Fruit fly (Drosophila melanogaster) whole organism, adult: ENCODE measurements around the gene CG14817.

Experiments
- CG11617 ChIP-seq: fragments of 200-800 bp; sonication (Bioruptor generic); optimal IDR thresholded peaks from 2 replicates; lab custom pipeline; 2017; ENCODE audit warnings: mild to moderate bottlenecking, missing biosample characterization, missing genetic modification reagents, missing genetic modification characterization
- CG12768 ChIP-seq: fragments of 200-800 bp; sonication (Bioruptor generic); optimal IDR thresholded peaks from 2 replicates; lab custom pipeline; 2017; ENCODE audit warnings: missing biosample characterization, missing genetic modification characterization, mild to moderate bottlenecking, moderate library complexity, missing genetic modification reagents
- CG14711 ChIP-seq: fragments of 200-800 bp; sonication (Bioruptor generic); optimal IDR thresholded peaks from 2 replicates; lab custom pipeline; 2018; ENCODE audit warnings: missing biosample characterization, mild to moderate bottlenecking, missing genetic modification characterization, moderate library complexity
- CG1620 ChIP-seq: fragments of 200-800 bp; sonication (Bioruptor generic); optimal IDR thresholded peaks from 2 replicates; lab custom pipeline; 2016; ENCODE audit warnings: missing biosample characterization, missing genetic modification characterization
- CG33017 ChIP-seq: fragments of 200-800 bp; sonication (Bioruptor generic); optimal IDR thresholded peaks from 2 replicates; lab custom pipeline; 2018; ENCODE audit warnings: missing biosample characterization, mild to moderate bottlenecking, missing genetic modification characterization, moderate library complexity
- CG5204 ChIP-seq: fragments of 200-800 bp; sonication (Bioruptor generic); optimal IDR thresholded peaks from 2 replicates; lab custom pipeline; 2016; ENCODE audit warnings: missing biosample characterization, missing genetic modification characterization
- CG7045 ChIP-seq: fragments of 200-800 bp; sonication (Bioruptor generic); optimal IDR thresholded peaks from 2 replicates; lab custom pipeline; 2017; ENCODE audit warnings: missing biosample characterization, mild to moderate bottlenecking, missing genetic modification characterization
- CG7101 ChIP-seq: fragments of 200-800 bp; sonication (Bioruptor generic); optimal IDR thresholded peaks from 2 replicates; lab custom pipeline; 2018; ENCODE audit warnings: missing biosample characterization, mild to moderate bottlenecking, missing genetic modification characterization, moderate library complexity
- Clk ChIP-seq: fragments of 200-800 bp; sonication (Bioruptor generic); optimal IDR thresholded peaks from 2 replicates; lab custom pipeline; 2017; ENCODE audit warnings: missing biosample characterization, missing genetic modification characterization
- Crg-1 ChIP-seq: fragments of 200-800 bp; sonication (Bioruptor generic); optimal IDR thresholded peaks from 2 replicates; lab custom pipeline; 2016; ENCODE audit warnings: missing biosample characterization, missing genetic modification characterization
- Hr96 ChIP-seq: fragments of 200-800 bp; sonication (Bioruptor generic); optimal IDR thresholded peaks from 2 replicates; lab custom pipeline; 2016; ENCODE audit warnings: missing biosample characterization, missing genetic modification characterization
- Mnt ChIP-seq: fragments of 200-800 bp; sonication (Bioruptor generic); optimal IDR thresholded peaks from 2 replicates; lab custom pipeline; 2016; ENCODE audit warnings: missing biosample characterization, mild to moderate bottlenecking, missing genetic modification characterization
- bab1 ChIP-seq: fragments of 200-800 bp; sonication (Bioruptor generic); optimal IDR thresholded peaks from 3 replicates; lab custom pipeline; 2019; ENCODE audit warnings: missing biosample characterization, mild to moderate bottlenecking, missing genetic modification characterization, moderate library complexity
- cic ChIP-seq: fragments of 200-800 bp; sonication (Bioruptor generic); optimal IDR thresholded peaks from 2 replicates; lab custom pipeline; 2017; ENCODE audit warnings: missing biosample characterization, mild to moderate bottlenecking, missing genetic modification characterization, moderate library complexity
- cnc ChIP-seq, 2 experiments: fragments of >200 bp; optimal IDR thresholded peaks; 2 replicates each; lab custom pipeline; 2017
- kay ChIP-seq: fragments of 200-800 bp; sonication (Bioruptor generic); peaks from one replicate; lab custom pipeline; 2016; ENCODE audit warnings: missing biosample characterization, missing genetic modification characterization, borderline replicate concordance
- ovo ChIP-seq: fragments of 200-800 bp; sonication (Bioruptor generic); optimal IDR thresholded peaks from 2 replicates; lab custom pipeline; 2016; ENCODE audit warnings: missing biosample characterization, missing genetic modification characterization
- pad ChIP-seq: fragments of 200-800 bp; sonication (Bioruptor generic); optimal IDR thresholded peaks from 3 replicates; lab custom pipeline; 2017; ENCODE audit warnings: missing biosample characterization, missing genetic modification characterization, mild to moderate bottlenecking, moderate library complexity, missing genetic modification reagents
- tj ChIP-seq: fragments of 200-800 bp; sonication (Bioruptor generic); optimal IDR thresholded peaks from 3 replicates; lab custom pipeline; 2017; ENCODE audit warnings: missing biosample characterization, mild to moderate bottlenecking, missing genetic modification characterization, moderate library complexity
- toe ChIP-seq: fragments of 200-800 bp; sonication (Bioruptor generic); optimal IDR thresholded peaks from 2 replicates; lab custom pipeline; 2016; ENCODE audit warnings: missing biosample characterization, missing genetic modification characterization

The CG14817 gene

DNA sequence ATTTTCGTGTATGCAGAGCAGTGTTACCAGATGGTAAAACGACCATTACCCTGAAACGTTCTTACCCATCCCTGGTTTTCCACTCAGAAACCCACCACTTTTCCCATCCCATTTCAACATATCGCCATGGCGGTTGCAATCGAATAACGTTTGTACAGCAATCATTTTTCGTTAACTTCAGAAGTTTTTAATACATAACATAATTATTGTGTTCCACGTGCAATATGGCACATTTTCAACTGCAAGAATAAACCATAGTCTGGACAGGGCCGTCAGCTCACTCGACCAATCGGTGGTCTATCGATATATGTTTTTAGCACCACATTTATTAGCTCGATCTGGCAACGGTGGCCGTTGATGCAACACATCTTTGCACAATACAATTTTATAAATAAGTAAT lies 12.9 kb upstream of the CG14817 start, which contains the start of the genes trr and mRpL16:
Gene trr (minus strand): TSS at position 25 of the 400 bp plus-strand sequence.
Gene mRpL16 (plus strand): TSS at position 331 of the 400 bp plus-strand sequence.
- TF ChIP-seq pad (GFP tag; lab: Kevin White, UChicago) = peak; percentile 57
- TF ChIP-seq CG7045 = no peak
- no peak for TF ChIP-seq ovo (GFP tag; lab: Kevin White, UChicago)
- peak; percentile 65 for TF ChIP-seq Mnt (GFP tag; lab: Kevin White, UChicago)
- TF ChIP-seq CG1620 (GFP tag; lab: Kevin White, UChicago) = peak; percentile 53
- peak; percentile 64 for TF ChIP-seq CG11617 (GFP tag; lab: Kevin White, UChicago)
- TF ChIP-seq CG33017 (tag; lab: Kevin White, UChicago) = peak; percentile 7
- no peak for TF ChIP-seq toe (GFP tag; lab: Kevin White, UChicago)
- TF ChIP-seq Crg-1 = peak; percentile 18
- no peak for TF ChIP-seq kay (GFP tag; lab: Kevin White, UChicago)
- TF ChIP-seq CG7101 (tag; lab: Kevin White, UChicago) = peak; percentile 64
- TF ChIP-seq cnc (optimal IDR thresholded peaks at IDR 0.05; lab: Kevin White, UChicago) = no peak
- peak; percentile 49 for TF ChIP-seq tj (GFP tag; lab: Kevin White, UChicago)
- TF ChIP-seq CG12768 (GFP tag; lab: Kevin White, UChicago) = no peak
- TF ChIP-seq bab1 (GFP tag; lab: Kevin White, UChicago) = peak; percentile 81
- TF ChIP-seq CG14711 (tag; lab: Kevin White, UChicago) = peak; percentile 54

DNA sequence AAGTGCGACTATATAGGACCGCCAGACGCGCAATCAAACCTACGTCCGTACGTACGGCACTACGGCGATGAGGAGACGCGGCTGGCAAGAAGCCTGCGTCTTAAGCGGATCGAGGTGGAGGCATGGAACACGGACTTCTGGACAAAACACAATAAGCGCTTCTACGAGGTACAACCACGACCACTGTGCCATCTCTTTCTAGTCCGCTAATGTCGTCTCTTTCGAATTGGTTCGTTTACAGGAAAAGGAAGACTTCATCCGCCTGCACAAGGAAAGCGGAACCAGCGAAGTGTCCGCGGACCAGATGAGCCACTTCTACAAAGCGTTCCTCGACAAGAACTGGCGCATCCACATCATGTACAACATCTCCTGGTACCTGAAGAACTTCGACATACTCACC lies 3.7 kb upstream of the CG14817 start:
- TF ChIP-seq Mnt (GFP tag; lab: Kevin White, UChicago) (no peak), CG12768 (GFP tag; lab: Kevin White, UChicago) (no peak), cnc (optimal IDR thresholded peaks at IDR 0.05; lab: Kevin White, UChicago) (no peak), ovo (GFP tag; lab: Kevin White, UChicago) (no peak), kay (GFP tag; lab: Kevin White, UChicago) (no peak), tj (GFP tag; lab: Kevin White, UChicago) (no peak), CG5204 (GFP tag; lab: Kevin White, UChicago) (no peak), Clk (GFP tag; lab: Kevin White, UChicago) (no peak), CG7045 (no peak), CG11617 (GFP tag; lab: Kevin White, UChicago) (no peak), CG14711 (tag; lab: Kevin White, UChicago) (no peak), CG1620 (GFP tag; lab: Kevin White, UChicago) (no peak)

DNA sequence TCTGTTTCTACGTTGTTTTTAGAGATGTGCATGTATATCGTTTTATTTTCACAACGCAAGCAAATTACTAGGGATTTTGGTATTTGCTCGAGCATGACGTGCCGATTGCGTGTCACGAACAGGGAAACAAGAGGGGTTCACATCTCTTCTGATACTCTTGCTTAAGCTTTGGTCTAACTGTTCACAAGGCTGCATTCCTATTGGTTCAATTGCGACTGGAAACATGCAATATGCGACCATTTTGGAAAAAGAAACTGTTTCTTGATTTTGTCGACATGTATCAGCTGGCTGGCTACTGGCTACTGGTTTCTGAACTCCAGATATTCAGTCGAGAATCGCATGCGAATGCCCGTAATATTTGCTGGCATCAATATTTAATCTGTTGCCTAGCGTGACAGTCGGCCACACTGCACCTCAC lies 3.1 kb upstream of the CG14817 start, which contains the start of gene Coa8:
Gene Coa8 (plus strand): TSS at position 144 of the 418 bp plus-strand sequence.
- TF ChIP-seq CG1620 (GFP tag; lab: Kevin White, UChicago) (peak; percentile 60), CG14711 (tag; lab: Kevin White, UChicago) (peak; percentile 43), Clk (GFP tag; lab: Kevin White, UChicago) (peak; percentile 11), tj (GFP tag; lab: Kevin White, UChicago) (peak; percentile 42), bab1 (GFP tag; lab: Kevin White, UChicago) (peak; percentile 72), CG7045 (no peak), Crg-1 (peak; percentile 47), CG12768 (GFP tag; lab: Kevin White, UChicago) (peak; percentile 29), Mnt (GFP tag; lab: Kevin White, UChicago) (peak; percentile 67), toe (GFP tag; lab: Kevin White, UChicago) (peak; percentile 2), pad (GFP tag; lab: Kevin White, UChicago) (peak; percentile 83), cic (GFP tag; lab: Kevin White, UChicago) (no peak), kay (GFP tag; lab: Kevin White, UChicago) (no peak), CG11617 (GFP tag; lab: Kevin White, UChicago) (peak; percentile 60), CG5204 (GFP tag; lab: Kevin White, UChicago) (no peak), CG7101 (tag; lab: Kevin White, UChicago) (peak; percentile 78), ovo (GFP tag; lab: Kevin White, UChicago) (peak; percentile 73), Hr96 (GFP tag; lab: Kevin White, UChicago) (peak; percentile 70), cnc (optimal IDR thresholded peaks at IDR 0.05; lab: Kevin White, UChicago) (no peak), CG33017 (tag; lab: Kevin White, UChicago) (peak; percentile 16)

DNA sequence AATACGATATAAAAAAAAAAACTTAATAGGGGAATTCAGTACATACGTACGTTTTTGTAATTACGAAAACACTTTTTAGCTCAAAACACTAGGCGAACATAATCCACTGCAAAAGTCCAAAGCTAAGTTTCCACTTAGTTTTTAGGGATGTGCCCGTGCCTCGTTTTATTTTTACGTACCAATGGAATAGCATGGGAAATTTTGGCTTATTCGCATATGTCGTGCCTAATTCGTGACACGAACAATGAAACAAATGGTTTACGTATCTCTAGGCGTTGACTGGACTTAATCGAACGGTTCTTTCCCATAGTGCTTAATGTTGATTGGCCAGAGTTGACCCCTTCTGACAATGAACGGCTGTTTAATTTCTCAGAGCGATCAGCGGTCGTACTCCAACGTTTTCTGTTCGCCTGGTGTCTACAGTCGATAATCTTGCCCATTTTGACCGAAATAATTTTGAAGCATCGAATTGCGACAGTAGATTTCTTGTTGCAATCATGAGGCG lies 2.6 kb upstream of the CG14817 start, which contains the start of gene CG14818:
Gene CG14818 (minus strand): TSS at position 169 of the 505 bp plus-strand sequence.
- TF ChIP-seq bab1 (GFP tag; lab: Kevin White, UChicago) = peak; percentile 85
- TF ChIP-seq Mnt (GFP tag; lab: Kevin White, UChicago) = peak; percentile 66
- peak; percentile 89 for TF ChIP-seq ovo (GFP tag; lab: Kevin White, UChicago)
- peak; percentile 36 for TF ChIP-seq CG12768 (GFP tag; lab: Kevin White, UChicago)
- no peak for TF ChIP-seq Crg-1
- TF ChIP-seq kay (GFP tag; lab: Kevin White, UChicago) = no peak
- TF ChIP-seq CG1620 (GFP tag; lab: Kevin White, UChicago) = peak; percentile 78
- peak; percentile 53 for TF ChIP-seq tj (GFP tag; lab: Kevin White, UChicago)
- TF ChIP-seq CG33017 (tag; lab: Kevin White, UChicago) = no peak
- peak; percentile 47 for TF ChIP-seq CG14711 (tag; lab: Kevin White, UChicago)
- TF ChIP-seq CG7101 (tag; lab: Kevin White, UChicago) = peak; percentile 69
- TF ChIP-seq Hr96 (GFP tag; lab: Kevin White, UChicago) = peak; percentile 6
- no peak for TF ChIP-seq CG7045
- peak; percentile 20 for TF ChIP-seq Clk (GFP tag; lab: Kevin White, UChicago)
- no peak for TF ChIP-seq CG5204 (GFP tag; lab: Kevin White, UChicago)
- no peak for TF ChIP-seq toe (GFP tag; lab: Kevin White, UChicago)
- TF ChIP-seq CG11617 (GFP tag; lab: Kevin White, UChicago) = peak; percentile 55
- no peak for TF ChIP-seq cnc (optimal IDR thresholded peaks at IDR 0.05; lab: Kevin White, UChicago)
- peak; percentile 99 for TF ChIP-seq pad (GFP tag; lab: Kevin White, UChicago)
